Worm (Caenorhabditis elegans) whole organism, mixed stage, embryonic: ENCODE measurements around the gene gly-14.
A peak's percentile ranks its signal among the peaks of the same experiment; 100 is the strongest.

Experiments used
- M03D4.4 ChIP-seq: sonication (generic microtip); optimal IDR thresholded peaks from 2 replicates; lab custom pipeline; 2017; ENCODE audit warnings: mild to moderate bottlenecking, missing genetic modification characterization, missing compliant biosample characterization
- bed-3 ChIP-seq: fragments of 200-800 bp; sonication (Bioruptor generic); optimal IDR thresholded peaks from 3 replicates; lab custom pipeline; 2018; ENCODE audit warnings: mild to moderate bottlenecking, missing genetic modification characterization, moderate library complexity, missing compliant biosample characterization
- blmp-1 ChIP-seq: fragments of 150-350 bp; optimal IDR thresholded peaks from 2 replicates; lab custom pipeline; 2014; ENCODE audit warnings: missing biosample characterization, missing genetic modification characterization
- ceh-39 ChIP-seq: fragments of 150-350 bp; optimal IDR thresholded peaks from 2 replicates; lab custom pipeline; 2014; ENCODE audit warnings: missing biosample characterization, missing genetic modification characterization
- ceh-43 ChIP-seq: fragments of 200-800 bp; sonication (Bioruptor generic); optimal IDR thresholded peaks from 2 replicates; lab custom pipeline; 2018; ENCODE audit warnings: mild to moderate bottlenecking, missing genetic modification characterization, moderate library complexity, missing compliant biosample characterization
- ceh-83 ChIP-seq: fragments of 200-800 bp; sonication (Bioruptor generic); optimal IDR thresholded peaks from 2 replicates; lab custom pipeline; 2018; ENCODE audit warnings: mild to moderate bottlenecking, missing genetic modification characterization, missing compliant biosample characterization
- ces-1 ChIP-seq: fragments of 150-350 bp; optimal IDR thresholded peaks from 2 replicates; lab custom pipeline; 2014; ENCODE audit warnings: missing biosample characterization, missing genetic modification reagents, missing genetic modification characterization
- cnd-1 ChIP-seq: fragments of 200-800 bp; sonication (Bioruptor generic); optimal IDR thresholded peaks from 2 replicates; lab custom pipeline; 2018; ENCODE audit warnings: mild to moderate bottlenecking, missing genetic modification characterization, missing compliant biosample characterization
- drap-1 ChIP-seq: fragments of 200-800 bp; sonication (Bioruptor generic); optimal IDR thresholded peaks from 3 replicates; lab custom pipeline; 2018; ENCODE audit warnings: mild to moderate bottlenecking, missing genetic modification characterization, missing compliant biosample characterization
- elt-1 ChIP-seq: sonication (generic microtip); optimal IDR thresholded peaks from 2 replicates; lab custom pipeline; 2017; ENCODE audit warnings: missing genetic modification characterization, mild to moderate bottlenecking, missing compliant biosample characterization, antibody characterized with exemption, moderate library complexity, borderline replicate concordance; ENCODE audit not compliant: insufficient read depth
- elt-3 ChIP-seq: fragments of 150-350 bp; optimal IDR thresholded peaks from 2 replicates; lab custom pipeline; 2014; ENCODE audit warnings: missing biosample characterization, missing genetic modification characterization
- flh-1 ChIP-seq: fragments of 200-800 bp; sonication (Bioruptor generic); optimal IDR thresholded peaks from 2 replicates; lab custom pipeline; 2018; ENCODE audit warnings: mild to moderate bottlenecking, missing genetic modification characterization, moderate library complexity, missing compliant biosample characterization
- hlh-1 ChIP-seq: fragments of 150-350 bp; optimal IDR thresholded peaks from 2 replicates; lab custom pipeline; 2014; ENCODE audit warnings: missing biosample characterization, missing genetic modification reagents, missing genetic modification characterization
- lin-13 ChIP-seq: fragments of 150-350 bp; optimal IDR thresholded peaks from 2 replicates; lab custom pipeline; 2014; ENCODE audit warnings: missing biosample characterization, missing genetic modification characterization
- lin-32 ChIP-seq: fragments of 200-800 bp; sonication (Bioruptor generic); optimal IDR thresholded peaks from 2 replicates; lab custom pipeline; 2018; ENCODE audit warnings: mild to moderate bottlenecking, missing genetic modification characterization, missing compliant biosample characterization
- lsy-2 ChIP-seq: fragments of 150-350 bp; optimal IDR thresholded peaks from 2 replicates; lab custom pipeline; 2014; ENCODE audit warnings: missing biosample characterization, missing genetic modification characterization
- mab-5 ChIP-seq: fragments of 150-350 bp; optimal IDR thresholded peaks from 2 replicates; lab custom pipeline; 2014; ENCODE audit warnings: missing biosample characterization, missing genetic modification characterization
- mep-1 ChIP-seq: fragments of 150-350 bp; optimal IDR thresholded peaks from 2 replicates; lab custom pipeline; 2017; ENCODE audit warnings: missing biosample characterization, missing genetic modification reagents, missing genetic modification characterization, inconsistent platforms
- mls-2 ChIP-seq: sonication (generic microtip); optimal IDR thresholded peaks from 2 replicates; lab custom pipeline; 2016; ENCODE audit warnings: mild to moderate bottlenecking, missing genetic modification characterization, moderate library complexity, missing compliant biosample characterization
- nhr-12 ChIP-seq: fragments of 150-350 bp; optimal IDR thresholded peaks from 2 replicates; lab custom pipeline; 2014; ENCODE audit warnings: missing biosample characterization, missing genetic modification characterization
- nhr-2 ChIP-seq: fragments of 150-350 bp; optimal IDR thresholded peaks from 2 replicates; lab custom pipeline; 2014; ENCODE audit warnings: missing biosample characterization, missing genetic modification characterization
- nhr-237 ChIP-seq: fragments of 150-350 bp; optimal IDR thresholded peaks from 2 replicates; lab custom pipeline; 2014; ENCODE audit warnings: missing biosample characterization, missing genetic modification characterization
- nhr-28 ChIP-seq: fragments of 150-350 bp; optimal IDR thresholded peaks from 2 replicates; lab custom pipeline; 2014; ENCODE audit warnings: missing biosample characterization, missing genetic modification characterization
- nhr-76 ChIP-seq: sonication (generic microtip); optimal IDR thresholded peaks from 2 replicates; lab custom pipeline; 2017; ENCODE audit warnings: missing biosample characterization, missing genetic modification characterization
- pha-4 ChIP-seq: fragments of 150-350 bp; optimal IDR thresholded peaks from 2 replicates; lab custom pipeline; 2018; ENCODE audit warnings: missing biosample characterization, missing genetic modification reagents, missing genetic modification characterization
- sem-2 ChIP-seq: fragments of 200-800 bp; sonication (Bioruptor generic); optimal IDR thresholded peaks from 2 replicates; lab custom pipeline; 2018; ENCODE audit warnings: mild to moderate bottlenecking, missing genetic modification characterization, missing compliant biosample characterization
- snpc-4 ChIP-seq: fragments of 150-350 bp; optimal IDR thresholded peaks from 2 replicates; lab custom pipeline; 2014; ENCODE audit warnings: missing biosample characterization, missing genetic modification characterization
- sptf-1 ChIP-seq: sonication (generic microtip); optimal IDR thresholded peaks from 2 replicates; lab custom pipeline; 2017; ENCODE audit warnings: mild to moderate bottlenecking, missing genetic modification characterization, moderate library complexity, missing compliant biosample characterization
- tbx-8 ChIP-seq: fragments of 200-800 bp; sonication (Bioruptor generic); optimal IDR thresholded peaks from 2 replicates; lab custom pipeline; 2018; ENCODE audit warnings: mild to moderate bottlenecking, missing genetic modification characterization, moderate library complexity, missing compliant biosample characterization
- unc-120 ChIP-seq: sonication (generic microtip); optimal IDR thresholded peaks from 2 replicates; lab custom pipeline; 2017; ENCODE audit warnings: missing genetic modification characterization, missing compliant biosample characterization; ENCODE audit not compliant: poor library complexity, severe bottlenecking
- unc-39 ChIP-seq: fragments of 150-350 bp; optimal IDR thresholded peaks from 2 replicates; lab custom pipeline; 2014; ENCODE audit warnings: missing biosample characterization, missing genetic modification characterization
- unc-62 ChIP-seq: fragments of 150-350 bp; optimal IDR thresholded peaks from 2 replicates; lab custom pipeline; 2014; ENCODE audit warnings: missing biosample characterization, missing genetic modification reagents, missing genetic modification characterization
- zip-8 ChIP-seq: fragments of 150-350 bp; optimal IDR thresholded peaks from 2 replicates; lab custom pipeline; 2014; ENCODE audit warnings: missing biosample characterization, missing genetic modification characterization
- ztf-11 ChIP-seq: fragments of 150-350 bp; optimal IDR thresholded peaks from 2 replicates; lab custom pipeline; 2014; ENCODE audit warnings: missing biosample characterization, missing genetic modification characterization

The gly-14 gene

ce11 chrIII:3470973-3471372 is 22.1 kb downstream of the gly-14 start:
- TF ChIP-seq ceh-43 (no peak), unc-39 (tag; lab: Kevin White, UChicago) (no peak), nhr-12 (tag; lab: Kevin White, UChicago) (no peak), bed-3 (no peak), elt-3 (tag; lab: Kevin White, UChicago) (no peak), cnd-1 (tag; lab: Kevin White, UChicago) (no peak), ceh-83 (no peak), sptf-1 (no peak), lsy-2 (tag; lab: Kevin White, UChicago) (no peak), elt-1 (tag; lab: Kevin White, UChicago) (no peak), ceh-39 (tag; lab: Kevin White, UChicago) (no peak), M03D4.4 (tag; lab: Kevin White, UChicago) (no peak), nhr-237 (tag; lab: Kevin White, UChicago) (no peak), flh-1 (GFP tag; lab: Kevin White, UChicago) (no peak), nhr-2 (no peak), unc-120 (tag; lab: Kevin White, UChicago) (no peak), nhr-76 (tag; lab: Kevin White, UChicago) (no peak), ztf-11 (tag; lab: Kevin White, UChicago) (no peak), lin-32 (GFP tag; lab: Kevin White, UChicago) (no peak), sem-2 (no peak)

- no peak for TF ChIP-seq nhr-2
- no peak for TF ChIP-seq sem-2
- TF ChIP-seq tbx-8, result peak; percentile 41
- no peak for TF ChIP-seq elt-3 (tag; lab: Kevin White, UChicago)
- no peak for TF ChIP-seq ceh-43
- TF ChIP-seq unc-62, result peak; percentile 73
- no peak for TF ChIP-seq zip-8 (tag; lab: Kevin White, UChicago)
- no peak for TF ChIP-seq mep-1 (tag; lab: Kevin White, UChicago)
- no peak for TF ChIP-seq bed-3
- no peak for TF ChIP-seq lin-32 (GFP tag; lab: Kevin White, UChicago)
- TF ChIP-seq unc-39 (tag; lab: Kevin White, UChicago), result no peak
- no peak for TF ChIP-seq elt-1 (tag; lab: Kevin White, UChicago)
- TF ChIP-seq, all 35 proteins: peak for 2
These were observed 22.6 kb downstream of the gly-14 start for ce11 chrIII:3470433-3470832.

ce11 chrIII:3469646-3470045 is 23.4 kb downstream of the gly-14 start, which contains the start of gene smim-14:
Gene smim-14, minus strand, starts transcription at chrIII:3469746.
- TF ChIP-seq snpc-4 (tag; lab: Kevin White, UChicago) (no peak), unc-62 (no peak), elt-1 (tag; lab: Kevin White, UChicago) (no peak), mep-1 (tag; lab: Kevin White, UChicago) (no peak), tbx-8 (no peak), ces-1 (GFP tag; lab: Kevin White, UChicago) (no peak), nhr-2 (no peak), blmp-1 (tag; lab: Kevin White, UChicago) (no peak), drap-1 (GFP tag; lab: Kevin White, UChicago) (no peak), nhr-12 (tag; lab: Kevin White, UChicago) (no peak), mab-5 (no peak), nhr-76 (tag; lab: Kevin White, UChicago) (no peak), elt-3 (tag; lab: Kevin White, UChicago) (no peak), hlh-1 (tag; lab: Kevin White, UChicago) (no peak), M03D4.4 (tag; lab: Kevin White, UChicago) (no peak), lsy-2 (tag; lab: Kevin White, UChicago) (no peak), sptf-1 (no peak), sem-2 (no peak)

- no peak for TF ChIP-seq elt-3 (tag; lab: Kevin White, UChicago)
- TF ChIP-seq zip-8 (tag; lab: Kevin White, UChicago), result no peak
- no peak for TF ChIP-seq lin-13 (tag; lab: Kevin White, UChicago)
- no peak for TF ChIP-seq nhr-28 (tag; lab: Kevin White, UChicago)
- no peak for TF ChIP-seq ces-1 (GFP tag; lab: Kevin White, UChicago)
- TF ChIP-seq M03D4.4 (tag; lab: Kevin White, UChicago), result no peak
- TF ChIP-seq hlh-1 (tag; lab: Kevin White, UChicago), result no peak
- TF ChIP-seq ztf-11 (tag; lab: Kevin White, UChicago), result no peak
- no peak for TF ChIP-seq bed-3
- no peak for TF ChIP-seq nhr-2
- no peak for TF ChIP-seq nhr-12 (tag; lab: Kevin White, UChicago)
- TF ChIP-seq mep-1 (tag; lab: Kevin White, UChicago), result no peak
- no peak for TF ChIP-seq mls-2 (tag; lab: Kevin White, UChicago)
- no peak for TF ChIP-seq ceh-43
- no peak for TF ChIP-seq pha-4 (tag; lab: Kevin White, UChicago)
- no peak for TF ChIP-seq ceh-39 (tag; lab: Kevin White, UChicago)
- no peak for TF ChIP-seq drap-1 (GFP tag; lab: Kevin White, UChicago)
- TF ChIP-seq ceh-83, result no peak
These were observed 24.7 kb downstream of the gly-14 start for ce11 chrIII:3468384-3468783.
